Worm (Caenorhabditis elegans): ENCODE measurements around the gene frpr-4.

DNA sequence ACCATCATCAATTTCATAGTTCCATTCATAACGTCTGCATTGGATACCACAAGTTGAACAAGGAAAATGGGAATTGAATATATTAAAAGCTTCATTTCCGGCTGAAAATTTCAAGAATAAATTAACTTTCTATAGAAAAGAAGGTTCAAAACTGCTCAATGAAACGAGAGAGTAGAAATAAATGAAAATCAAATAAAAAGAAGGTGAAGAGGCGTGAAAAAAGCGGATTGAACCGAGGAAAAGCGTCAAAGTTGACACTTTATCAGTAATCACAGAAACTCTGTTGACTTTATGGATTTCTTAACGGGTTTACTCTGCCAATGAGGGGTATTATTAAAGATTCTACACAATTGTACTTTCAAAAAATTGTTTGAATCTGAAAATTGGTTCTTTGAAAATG, 17.0 kb downstream of the frpr-4 start, which contains the start of gene pho-4:
- TF ChIP-seq lsy-2 (tag; optimal IDR thresholded peaks at IDR 0.05), result no peak
- no peak for TF ChIP-seq unc-62 (GFP tag; optimal IDR thresholded peaks at IDR 0.05)
- TF ChIP-seq nhr-76 (tag; optimal IDR thresholded peaks at IDR 0.05), result no peak
- no peak for TF ChIP-seq pha-4 (tag; optimal IDR thresholded peaks at IDR 0.05)
- no peak for TF ChIP-seq elt-1 (tag; optimal IDR thresholded peaks at IDR 0.05; ENCODE audit: borderline replicate concordance, insufficient read depth)
- no peak for TF ChIP-seq elt-3 (tag; optimal IDR thresholded peaks at IDR 0.05)
- TF ChIP-seq snpc-4 (tag; optimal IDR thresholded peaks at IDR 0.05), result no peak
- TF ChIP-seq unc-120 (tag; optimal IDR thresholded peaks at IDR 0.05; ENCODE audit: poor library complexity, severe bottlenecking), result no peak

Measured in whole organism, mixed stage, embryonic.